Fruit fly (Drosophila melanogaster): ENCODE measurements around the gene drpr.
A peak's percentile ranks its signal among the peaks of the same experiment; 100 is the strongest.

Gene drpr

dm6 chr3L:1746338-1747199 is 15.7 kb upstream of the drpr start, which contains the start of gene CG13921 (continued):
- TF ChIP-seq Smox (GFP tag; optimal IDR thresholded peaks at IDR 0.05) (peak; percentile 99), Eip75B (GFP tag; optimal IDR thresholded peaks at IDR 0.05) (peak; percentile 100), Sox15 (GFP tag; optimal IDR thresholded peaks at IDR 0.05) (peak; percentile 99), OdsH (GFP tag; optimal IDR thresholded peaks at IDR 0.05) (peak; percentile 100), CG9139 (GFP tag; optimal IDR thresholded peaks at IDR 0.05) (peak; percentile 99), Sox14 (GFP tag; optimal IDR thresholded peaks at IDR 0.05) (peak; percentile 99), CG6854 (GFP tag; optimal IDR thresholded peaks at IDR 0.05) (peak; percentile 99), net (GFP tag; optimal IDR thresholded peaks at IDR 0.05) (peak; percentile 99), Hr4 (GFP tag; optimal IDR thresholded peaks at IDR 0.05) (peak; percentile 99), fd59A (GFP tag; optimal IDR thresholded peaks at IDR 0.05) (peak; percentile 100), CG10669 (GFP tag; optimal IDR thresholded peaks at IDR 0.05) (peak; percentile 100), cyc (GFP tag; optimal IDR thresholded peaks at IDR 0.05) (peak; percentile 100), eg (GFP tag; IDR thresholded peaks at IDR 0.05) (peak; percentile 100), topi (GFP tag; optimal IDR thresholded peaks at IDR 0.05) (peak; percentile 100), salr (GFP tag; optimal IDR thresholded peaks at IDR 0.05) (peak; percentile 98 to 99), Eip78C (GFP tag) (peak; percentile 100), Ets96B (tag; optimal IDR thresholded peaks at IDR 0.05) (peak; percentile 100), fd85E (GFP tag; optimal IDR thresholded peaks at IDR 0.05) (peak; percentile 98)

- TF ChIP-seq Hr39 (GFP tag; optimal IDR thresholded peaks at IDR 0.05) = no peak
- TF ChIP-seq vri (GFP tag; optimal IDR thresholded peaks at IDR 0.05) = peak; percentile 34
Observed at dm6 chr3L:1745432-1745831, 14.5 kb upstream of the drpr start.

DNA sequence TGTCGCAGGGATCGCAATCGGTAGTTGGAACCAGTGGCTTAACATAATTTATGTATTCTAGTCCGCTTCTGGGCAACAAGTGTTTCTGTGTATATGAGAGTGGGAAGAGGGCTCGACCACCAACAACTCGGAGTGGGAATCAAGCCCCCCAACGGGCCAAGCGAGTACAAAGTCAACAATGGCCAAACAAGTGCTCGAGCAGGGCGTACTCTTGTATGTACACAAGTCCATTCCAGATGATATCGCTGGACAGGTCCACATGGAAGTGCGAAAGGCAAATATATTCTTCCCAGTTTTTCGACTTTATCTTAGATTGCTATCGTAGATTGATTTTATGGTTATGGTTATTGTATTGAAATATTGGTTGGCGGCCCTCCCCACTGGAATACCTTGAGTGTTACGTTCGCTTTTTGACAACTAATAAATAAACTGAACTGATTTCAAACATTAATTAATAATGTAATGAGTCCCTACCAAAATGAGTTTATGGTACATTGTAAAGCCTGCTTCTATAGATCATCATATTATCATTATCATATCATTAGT is 11.7 kb upstream of the drpr start:
- TF ChIP-seq svp (GFP tag) = peak; percentile 43
- no peak for TF ChIP-seq CG16779 (tag; optimal IDR thresholded peaks at IDR 0.05)
- peak; percentile 45 for TF ChIP-seq Eip78C (GFP tag)
- peak; percentile 11 for TF ChIP-seq fd59A (GFP tag; optimal IDR thresholded peaks at IDR 0.05)
- TF ChIP-seq achi (GFP tag; optimal IDR thresholded peaks at IDR 0.05) = no peak
- TF ChIP-seq Smox (GFP tag; optimal IDR thresholded peaks at IDR 0.05) = no peak
- no peak for TF ChIP-seq fd85E (GFP tag; optimal IDR thresholded peaks at IDR 0.05)
- TF ChIP-seq fkh (GFP tag; optimal IDR thresholded peaks at IDR 0.05) = peak; percentile 90
- no peak for TF ChIP-seq net (GFP tag; optimal IDR thresholded peaks at IDR 0.05)
- TF ChIP-seq ss (GFP tag; optimal IDR thresholded peaks at IDR 0.05) = no peak

dm6 chr3L:1741655-1742551 is 11.0 kb upstream of the drpr start:
- TF ChIP-seq vri (GFP tag; optimal IDR thresholded peaks at IDR 0.05) (peak; percentile 60), ss (GFP tag; optimal IDR thresholded peaks at IDR 0.05) (no peak), CG6163 (GFP tag; IDR thresholded peaks at IDR 0.05) (no peak), CG16779 (tag; optimal IDR thresholded peaks at IDR 0.05) (no peak), Eip78C (GFP tag) (peak; percentile 22), svp (GFP tag) (peak; percentile 88), Lpt (GFP tag; optimal IDR thresholded peaks at IDR 0.05) (no peak), fkh (GFP tag; optimal IDR thresholded peaks at IDR 0.05) (peak; percentile 55), CG34406 (GFP tag; optimal IDR thresholded peaks at IDR 0.05) (no peak)

dm6 chr3L:1741107-1741506 is 10.2 kb upstream of the drpr start:
- peak; percentile 30 for TF ChIP-seq Met (GFP tag; optimal IDR thresholded peaks at IDR 0.05)
- TF ChIP-seq CG6808 (GFP tag; optimal IDR thresholded peaks at IDR 0.05) = no peak
- peak; percentile 22 for TF ChIP-seq lz (GFP tag; optimal IDR thresholded peaks at IDR 0.05)
- TF ChIP-seq net (GFP tag; optimal IDR thresholded peaks at IDR 0.05) = peak; percentile 40
- peak; percentile 38 for TF ChIP-seq CG6792 (GFP tag; optimal IDR thresholded peaks at IDR 0.05)
- no peak for TF ChIP-seq CG11902 (GFP tag; optimal IDR thresholded peaks at IDR 0.05)
- TF ChIP-seq salr (GFP tag; optimal IDR thresholded peaks at IDR 0.05) = peak in 1 of 2 experiments; percentile 21
- peak; percentile 40; the same call in 1 of the 2 replicates for TF ChIP-seq CG15336 (GFP tag; IDR thresholded peaks at IDR 0.05)
- peak; percentile 48 for TF ChIP-seq Hr4 (GFP tag; optimal IDR thresholded peaks at IDR 0.05)
- TF ChIP-seq cyc (GFP tag; optimal IDR thresholded peaks at IDR 0.05) = peak; percentile 25
- peak; percentile 26 for TF ChIP-seq pdm3 (GFP tag; optimal IDR thresholded peaks at IDR 0.05)
- TF ChIP-seq Hr39 (GFP tag; optimal IDR thresholded peaks at IDR 0.05) = peak; percentile 48
- 0 out of 3 replicates have a peak, but pooled peaks have one; percentile 18 for TF ChIP-seq CG8119 (GFP tag; IDR thresholded peaks at IDR 0.05)
- peak; percentile 18 for TF ChIP-seq acj6 (GFP tag; optimal IDR thresholded peaks at IDR 0.05)
- TF ChIP-seq spab (GFP tag; optimal IDR thresholded peaks at IDR 0.05) = no peak
- no peak for TF ChIP-seq svp (GFP tag)
- TF ChIP-seq Eip75B (GFP tag; optimal IDR thresholded peaks at IDR 0.05) = peak; percentile 14
- no peak for TF ChIP-seq CG7368 (GFP tag; optimal IDR thresholded peaks at IDR 0.05)
